Worm (Caenorhabditis elegans) whole organism, L3 larva: ENCODE results near the gene srj-5.

Source experiments
- ZK546.5 ChIP-seq: sonication (generic microtip); optimal IDR thresholded peaks from 2 replicates; lab custom pipeline; 2017; ENCODE audit warnings: missing biosample characterization, missing genetic modification characterization
- egl-27 ChIP-seq: sonication (generic microtip); optimal IDR thresholded peaks from 4 replicates; lab custom pipeline; 2017; ENCODE audit warnings: missing biosample characterization, missing genetic modification reagents, missing genetic modification characterization
- fos-1 ChIP-seq: fragments of 150-350 bp; optimal IDR thresholded peaks from 2 replicates; lab custom pipeline; 2014; ENCODE audit warnings: missing biosample characterization, missing genetic modification characterization
- lin-39 ChIP-seq: fragments of 150-350 bp; optimal IDR thresholded peaks from 2 replicates; lab custom pipeline; 2018; ENCODE audit warnings: missing biosample characterization, missing genetic modification reagents, missing genetic modification characterization
- nhr-77 ChIP-seq: fragments of 150-350 bp; optimal IDR thresholded peaks from 2 replicates; lab custom pipeline; 2014; ENCODE audit warnings: missing biosample characterization, missing genetic modification characterization

- no peak for TF ChIP-seq fos-1 (tag; lab: Kevin White, UChicago)
- no peak for TF ChIP-seq lin-39
- TF ChIP-seq nhr-77 (tag; lab: Kevin White, UChicago) = no peak
- TF ChIP-seq ZK546.5 (tag; lab: Kevin White, UChicago) = no peak
- TF ChIP-seq egl-27 (tag; lab: Kevin White, UChicago) = no peak
These were observed 7.4 kb upstream of the srj-5 start, which contains the start of gene F31F4.17 for ce11 chrV:660210-660609.
